Worm (Caenorhabditis elegans) whole organism, young adult: ENCODE data around the gene C32D5.14.
A peak's percentile ranks its signal among the peaks of the same experiment; 100 is the strongest.

Experiments used
- B0336.3 ChIP-seq: fragments of 200-800 bp; sonication (Bioruptor generic); IDR thresholded peaks from 2 replicates; pipeline ENCODE4 v1.3.6; 2022; ENCODE audit warnings: missing genetic modification characterization, missing compliant biosample characterization
- D2030.7 ChIP-seq: fragments of 200-800 bp; sonication (Bioruptor generic); IDR thresholded peaks from 2 replicates; pipeline ENCODE4 v1.3.6; 2022; ENCODE audit warnings: missing genetic modification reagents, missing genetic modification characterization, missing compliant biosample characterization
- F23B12.7 ChIP-seq: sonication (generic microtip); optimal IDR thresholded peaks from 2 replicates; lab custom pipeline; 2017; ENCODE audit warnings: missing genetic modification characterization, mild to moderate bottlenecking, missing compliant biosample characterization, antibody characterized with exemption, moderate library complexity; ENCODE audit not compliant: insufficient read depth
- F33H1.4 ChIP-seq: fragments of 200-800 bp; sonication (Bioruptor generic); IDR thresholded peaks from 2 replicates; pipeline ENCODE4 v1.3.6; 2022; ENCODE audit warnings: missing genetic modification reagents, missing genetic modification characterization, missing compliant biosample characterization
- K12H6.12 ChIP-seq: fragments of 200-800 bp; sonication (Bioruptor generic); optimal IDR thresholded peaks from 2 replicates; lab custom pipeline; 2018; ENCODE audit warnings: mild to moderate bottlenecking, missing genetic modification characterization, missing compliant biosample characterization
- T26A5.8 ChIP-seq: sonication (generic microtip); optimal IDR thresholded peaks from 2 replicates; lab custom pipeline; 2016; ENCODE audit warnings: missing genetic modification characterization, missing compliant biosample characterization
- Y67H2A.10 ChIP-seq: fragments of 200-800 bp; sonication (Bioruptor generic); conservative IDR thresholded peaks from 2 replicates; pipeline ENCODE4 v1.3.6; 2022; ENCODE audit warnings: missing genetic modification reagents, missing genetic modification characterization, missing compliant biosample characterization
- attf-5 ChIP-seq: fragments of 200-800 bp; sonication (Bioruptor generic); optimal IDR thresholded peaks from 2 replicates; lab custom pipeline; 2018; ENCODE audit warnings: mild to moderate bottlenecking, missing genetic modification characterization, missing compliant biosample characterization
- cebp-1 ChIP-seq, 2 experiments: fragments of 200-800 bp in 1 of 2; sonication (Bioruptor generic) in 1 of 2; sonication (generic microtip) in 1 of 2; IDR thresholded peaks in 1 of 2; optimal IDR thresholded peaks in 1 of 2; 2 replicates each; pipeline versions ENCODE4 v1.3.6 to Lab custom; 2017 to 2022; ENCODE audit warnings: missing compliant biosample characterization in 2 of 2, missing genetic modification characterization in 2 of 2, mild to moderate bottlenecking in 1 of 2, missing genetic modification reagents in 1 of 2, moderate library complexity in 1 of 2
- ceh-27 ChIP-seq: fragments of 200-800 bp; sonication (Bioruptor generic); optimal IDR thresholded peaks from 2 replicates; lab custom pipeline; 2018; ENCODE audit warnings: mild to moderate bottlenecking, missing genetic modification characterization, moderate library complexity, missing compliant biosample characterization
- ceh-91 ChIP-seq: fragments of 200-800 bp; sonication (Bioruptor generic); IDR thresholded peaks from 2 replicates; pipeline ENCODE4 v1.3.6; 2022; ENCODE audit warnings: missing genetic modification reagents, missing genetic modification characterization, missing compliant biosample characterization
- dox-1 ChIP-seq: fragments of 200-800 bp; sonication (Bioruptor generic); IDR thresholded peaks from 2 replicates; pipeline ENCODE4 v1.3.6; 2022; ENCODE audit warnings: missing genetic modification reagents, missing genetic modification characterization, missing compliant biosample characterization
- dpl-1 ChIP-seq: fragments of 150-350 bp; optimal IDR thresholded peaks from 2 replicates; lab custom pipeline; 2014; ENCODE audit warnings: missing biosample characterization, missing genetic modification reagents, missing genetic modification characterization
- efl-1 ChIP-seq: fragments of 150-350 bp; optimal IDR thresholded peaks from 2 replicates; lab custom pipeline; 2014; ENCODE audit warnings: missing biosample characterization, missing genetic modification reagents, missing genetic modification characterization
- hlh-12 ChIP-seq: sonication (generic microtip); optimal IDR thresholded peaks from 2 replicates; lab custom pipeline; 2016; ENCODE audit warnings: missing genetic modification characterization, missing compliant biosample characterization
- hmg-1.2 ChIP-seq: fragments of 200-800 bp; sonication (Bioruptor generic); IDR thresholded peaks from 2 replicates; pipeline ENCODE4 v1.3.6; 2022; ENCODE audit warnings: missing genetic modification reagents, missing genetic modification characterization, missing compliant biosample characterization
- hsf-1 ChIP-seq: fragments of 200-800 bp; sonication (Bioruptor generic); IDR thresholded peaks from 2 replicates; pipeline ENCODE4 v1.3.6; 2022; ENCODE audit warnings: missing genetic modification reagents, missing genetic modification characterization, missing compliant biosample characterization
- let-607 ChIP-seq, 2 experiments: fragments of 200-800 bp in 1 of 2; sonication (Bioruptor generic) in 1 of 2; sonication (generic microtip) in 1 of 2; optimal IDR thresholded peaks; 2 replicates each; lab custom pipeline; 2016 to 2018; ENCODE audit warnings: mild to moderate bottlenecking in 2 of 2, missing compliant biosample characterization in 2 of 2, missing genetic modification characterization in 2 of 2, moderate library complexity in 2 of 2, missing genotype in 1 of 2
- lin-35 ChIP-seq, 3 experiments: fragments of 150-350 bp in 2 of 3; sonication (generic microtip) in 1 of 3; optimal IDR thresholded peaks; 2 replicates each; lab custom pipeline; 2014 to 2018; ENCODE audit warnings: missing biosample characterization in 3 of 3, missing genetic modification characterization in 3 of 3, missing genetic modification reagents in 3 of 3
- lin-40 ChIP-seq: sonication (generic microtip); optimal IDR thresholded peaks from 2 replicates; lab custom pipeline; 2016; ENCODE audit warnings: missing genetic modification characterization, mild to moderate bottlenecking, missing compliant biosample characterization, missing genotype, missing genetic modification reagents
- lin-54 ChIP-seq: fragments of 200-800 bp; sonication (Bioruptor generic); optimal IDR thresholded peaks from 2 replicates; lab custom pipeline; 2018; ENCODE audit warnings: mild to moderate bottlenecking, missing genetic modification characterization, missing compliant biosample characterization
- lsl-1 ChIP-seq: fragments of 200-800 bp; sonication (Bioruptor generic); optimal IDR thresholded peaks from 2 replicates; lab custom pipeline; 2018; ENCODE audit warnings: mild to moderate bottlenecking, missing genetic modification characterization, moderate library complexity, missing compliant biosample characterization
- madf-10 ChIP-seq: sonication (generic microtip); optimal IDR thresholded peaks from 2 replicates; lab custom pipeline; 2016; ENCODE audit warnings: mild to moderate bottlenecking, missing genetic modification characterization, missing compliant biosample characterization
- mcd-1 ChIP-seq: fragments of 200-800 bp; sonication (Bioruptor generic); IDR thresholded peaks from 2 replicates; pipeline ENCODE4 v1.3.6; 2022; ENCODE audit warnings: missing genetic modification reagents, missing genetic modification characterization, missing compliant biosample characterization
- mel-28 ChIP-seq: sonication (generic microtip); optimal IDR thresholded peaks from 2 replicates; lab custom pipeline; 2016; ENCODE audit warnings: borderline replicate concordance, mild to moderate bottlenecking, missing genetic modification characterization, missing compliant biosample characterization
- mxl-1 ChIP-seq: sonication (generic microtip); optimal IDR thresholded peaks from 2 replicates; lab custom pipeline; 2016; ENCODE audit warnings: missing genetic modification characterization, missing compliant biosample characterization
- nfyb-1 ChIP-seq: fragments of 200-800 bp; sonication (Bioruptor generic); IDR thresholded peaks from 2 replicates; pipeline ENCODE4 v1.3.6; 2022; ENCODE audit warnings: missing genetic modification reagents, missing genetic modification characterization, missing compliant biosample characterization
- nhr-80 ChIP-seq: sonication (generic microtip); optimal IDR thresholded peaks from 2 replicates; lab custom pipeline; 2016; ENCODE audit warnings: missing genetic modification characterization, missing compliant biosample characterization
- pbrm-1 ChIP-seq: fragments of 200-800 bp; sonication (Bioruptor generic); IDR thresholded peaks from 2 replicates; pipeline ENCODE4 v1.3.6; 2022; ENCODE audit warnings: missing genetic modification reagents, missing genetic modification characterization, missing compliant biosample characterization
- snpc-4 ChIP-seq, 5 experiments: fragments of 150-350 bp in 1 of 5; sonication (generic microtip) in 4 of 5; optimal IDR thresholded peaks; 2 replicates each; lab custom pipeline; 2014 to 2018; ENCODE audit warnings: missing genetic modification characterization in 5 of 5, missing biosample characterization in 3 of 5, antibody characterized with exemption in 2 of 5, mild to moderate bottlenecking in 2 of 5, missing compliant biosample characterization in 2 of 5, missing genotype in 2 of 5, moderate library complexity in 2 of 5, missing genetic modification reagents in 1 of 5
- tbp1 ChIP-seq: fragments of 200-800 bp; sonication (Bioruptor generic); optimal IDR thresholded peaks from 2 replicates; lab custom pipeline; 2018; ENCODE audit warnings: mild to moderate bottlenecking, missing genetic modification characterization, missing compliant biosample characterization
- tlf-1 ChIP-seq: fragments of 200-800 bp; sonication (Bioruptor generic); optimal IDR thresholded peaks from 2 replicates; lab custom pipeline; 2018; ENCODE audit warnings: mild to moderate bottlenecking, missing genetic modification characterization, missing compliant biosample characterization
- xnd-1 ChIP-seq: sonication (generic microtip); optimal IDR thresholded peaks from 2 replicates; lab custom pipeline; 2016; ENCODE audit warnings: missing genotype, missing genetic modification reagents, missing genetic modification characterization, missing compliant biosample characterization
- zfh-2 ChIP-seq: fragments of 200-800 bp; sonication (Bioruptor generic); conservative IDR thresholded peaks from 2 replicates; pipeline ENCODE4 v1.3.6; 2022; ENCODE audit warnings: missing genetic modification reagents, missing genetic modification characterization, missing compliant biosample characterization
- ztf-18 ChIP-seq: sonication (generic microtip); optimal IDR thresholded peaks from 2 replicates; lab custom pipeline; 2016; ENCODE audit warnings: missing genotype, mild to moderate bottlenecking, missing genetic modification characterization, missing compliant biosample characterization

Gene C32D5.14

ce11 chrII:6355396-6356346 lies 20.4 kb downstream of the C32D5.14 start, which contains the start of gene C32D5.11:
Gene C32D5.11, minus strand, starts transcription at chrII:6355446.
- TF ChIP-seq Y67H2A.10 (GFP tag; lab: Robert Waterston, UW) (no peak), ceh-91 (GFP tag; lab: Robert Waterston, UW) (0 out of 2 replicates have a peak, but pooled peaks have one; percentile 13), mxl-1 (tag; lab: Kevin White, UChicago) (no peak), madf-10 (no peak), tlf-1 (GFP tag; lab: Kevin White, UChicago) (peak; percentile 7), hmg-1.2 (GFP tag; lab: Robert Waterston, UW) (peak; percentile 69), K12H6.12 (peak; percentile 14), ztf-18 (peak; percentile 92), dox-1 (GFP tag; lab: Robert Waterston, UW) (peak; percentile 65), nfyb-1 (GFP tag; lab: Robert Waterston, UW) (0 out of 2 replicates have a peak, but pooled peaks have one; percentile 38), pbrm-1 (GFP tag; lab: Robert Waterston, UW) (peak; percentile 35; the same call in 1 of the 2 replicates), dpl-1 (peak; percentile 22), F33H1.4 (peak; percentile 42; the same call in 1 of the 2 replicates), D2030.7 (GFP tag; lab: Robert Waterston, UW) (0 out of 2 replicates have a peak, but pooled peaks have one; percentile 31), zfh-2 (GFP tag; lab: Robert Waterston, UW) (peak; percentile 41; the same call in 1 of the 2 replicates), ceh-27 (GFP tag; lab: Kevin White, UChicago) (peak; percentile 31), mel-28 (tag; lab: Kevin White, UChicago) (no peak), lin-40 (tag; lab: Kevin White, UChicago) (peak; percentile 55), attf-5 (peak; percentile 83), efl-1 (peak; percentile 22), tbp1 (peak; percentile 16), let-607 (tag; optimal IDR thresholded peaks at IDR 0.05; lab: Kevin White, UChicago) (peak in 1 of 2 experiments; percentile 49), lsl-1 (GFP tag; lab: Kevin White, UChicago) (peak; percentile 53), F23B12.7 (tag; lab: Kevin White, UChicago) (peak; percentile 70), xnd-1 (tag; lab: Kevin White, UChicago) (no peak), cebp-1 (GFP tag; IDR thresholded peaks at IDR 0.05; lab: Robert Waterston, UW) (no peak), cebp-1 (tag; optimal IDR thresholded peaks at IDR 0.05; lab: Kevin White, UChicago) (peak; percentile 65), lin-35 (GFP tag; optimal IDR thresholded peaks at IDR 0.05; lab: Kevin White, UChicago) (peak in 1 of 3 experiments; percentile 72), snpc-4 (GFP tag; optimal IDR thresholded peaks at IDR 0.05; lab: Kevin White, UChicago) (no peak), snpc-4 (tag; optimal IDR thresholded peaks at IDR 0.05; lab: Kevin White, UChicago) (no peak), lin-54 (peak; percentile 33), mcd-1 (GFP tag; lab: Robert Waterston, UW) (peak; percentile 66), B0336.3 (GFP tag; lab: Robert Waterston, UW) (0 out of 2 replicates have a peak, but pooled peaks have one; percentile 37), hsf-1 (GFP tag; lab: Robert Waterston, UW) (no peak), hlh-12 (tag; lab: Kevin White, UChicago) (no peak), T26A5.8 (tag; lab: Kevin White, UChicago) (no peak), nhr-80 (tag; lab: Kevin White, UChicago) (peak; percentile 40)
